Fruit fly (Drosophila melanogaster): ENCODE measurements around the gene Grip75.

Gene Grip75

dm6 chr2L:10483073-10483472 lies at the start of gene Grip75:
Grip75 (plus strand) TSS chr2L:10483295.
- TF ChIP-seq h (optimal IDR thresholded peaks at IDR 0.05): no peak
- no peak for TF ChIP-seq insv (optimal IDR thresholded peaks at IDR 0.05)
- no peak for TF ChIP-seq Myc (optimal IDR thresholded peaks at IDR 0.05)
- TF ChIP-seq psq (optimal IDR thresholded peaks at IDR 0.05): no peak
- TF ChIP-seq Sin3A (optimal IDR thresholded peaks at IDR 0.05): no peak
- no peak for TF ChIP-seq ttk (optimal IDR thresholded peaks at IDR 0.05)

dm6 chr2L:10435606-10436160 lies 47.4 kb upstream of the Grip75 start, which contains the start of the genes TBC1D16 and holn1:
TBC1D16 (minus strand) TSS chr2L:10435656.
holn1 (plus strand) TSS chr2L:10435995.
- no peak for TF ChIP-seq Myc (optimal IDR thresholded peaks at IDR 0.05)
- no peak for TF ChIP-seq ttk (optimal IDR thresholded peaks at IDR 0.05)
- TF ChIP-seq Sin3A (optimal IDR thresholded peaks at IDR 0.05): no peak
- no peak for TF ChIP-seq h (optimal IDR thresholded peaks at IDR 0.05)
- no peak for TF ChIP-seq insv (optimal IDR thresholded peaks at IDR 0.05)
- TF ChIP-seq psq (optimal IDR thresholded peaks at IDR 0.05): no peak

- TF ChIP-seq h (optimal IDR thresholded peaks at IDR 0.05): no peak
- TF ChIP-seq insv (optimal IDR thresholded peaks at IDR 0.05): no peak
- TF ChIP-seq Sin3A (optimal IDR thresholded peaks at IDR 0.05): no peak
- no peak for TF ChIP-seq ttk (optimal IDR thresholded peaks at IDR 0.05)
Measured at dm6 chr2L:10437317-10437716, 45.8 kb upstream of the Grip75 start, which contains the start of gene STUB1. STUB1 (plus strand) TSS chr2L:10437548.

dm6 chr2L:10439174-10439573 lies 43.9 kb upstream of the Grip75 start, which contains the start of gene Nse4:
Nse4 (plus strand) TSS chr2L:10439440.
- TF ChIP-seq h (optimal IDR thresholded peaks at IDR 0.05) (no peak), psq (optimal IDR thresholded peaks at IDR 0.05) (no peak), Sin3A (optimal IDR thresholded peaks at IDR 0.05) (no peak), Myc (optimal IDR thresholded peaks at IDR 0.05) (no peak), insv (optimal IDR thresholded peaks at IDR 0.05) (no peak), ttk (optimal IDR thresholded peaks at IDR 0.05) (no peak)

- TF ChIP-seq Sin3A (optimal IDR thresholded peaks at IDR 0.05) (no peak), Myc (optimal IDR thresholded peaks at IDR 0.05) (no peak), psq (optimal IDR thresholded peaks at IDR 0.05) (no peak), insv (optimal IDR thresholded peaks at IDR 0.05) (no peak), h (optimal IDR thresholded peaks at IDR 0.05) (no peak), ttk (optimal IDR thresholded peaks at IDR 0.05) (no peak)
Measured at dm6 chr2L:10442048-10442790, 40.9 kb upstream of the Grip75 start, which contains the start of gene loh. loh (plus strand) TSS chr2L:10442534.

- no peak for TF ChIP-seq ttk (optimal IDR thresholded peaks at IDR 0.05)
- TF ChIP-seq h (optimal IDR thresholded peaks at IDR 0.05): no peak
- no peak for TF ChIP-seq psq (optimal IDR thresholded peaks at IDR 0.05)
- TF ChIP-seq Myc (optimal IDR thresholded peaks at IDR 0.05): no peak
- no peak for TF ChIP-seq insv (optimal IDR thresholded peaks at IDR 0.05)
- no peak for TF ChIP-seq Sin3A (optimal IDR thresholded peaks at IDR 0.05)
Measured at dm6 chr2L:10452296-10452695, 30.8 kb upstream of the Grip75 start, which contains the start of gene ppk10. ppk10 (minus strand) TSS chr2L:10452396.

- TF ChIP-seq h (optimal IDR thresholded peaks at IDR 0.05): no peak
- TF ChIP-seq ttk (optimal IDR thresholded peaks at IDR 0.05): no peak
- no peak for TF ChIP-seq Sin3A (optimal IDR thresholded peaks at IDR 0.05)
- TF ChIP-seq Myc (optimal IDR thresholded peaks at IDR 0.05): no peak
- no peak for TF ChIP-seq insv (optimal IDR thresholded peaks at IDR 0.05)
- TF ChIP-seq psq (optimal IDR thresholded peaks at IDR 0.05): no peak
Measured at dm6 chr2L:10455944-10456520, 27.1 kb upstream of the Grip75 start.

- TF ChIP-seq ttk (optimal IDR thresholded peaks at IDR 0.05) (no peak), Myc (optimal IDR thresholded peaks at IDR 0.05) (no peak), insv (optimal IDR thresholded peaks at IDR 0.05) (no peak), h (optimal IDR thresholded peaks at IDR 0.05) (no peak), Sin3A (optimal IDR thresholded peaks at IDR 0.05) (no peak), psq (optimal IDR thresholded peaks at IDR 0.05) (no peak)
Measured at dm6 chr2L:10457191-10457899, 25.8 kb upstream of the Grip75 start, which contains the start of the genes LManI and LManII. LManI (minus strand) TSS chr2L:10457241. LManII (plus strand) TSS chr2L:10457658.

dm6 chr2L:10458979-10459378 lies 24.1 kb upstream of the Grip75 start:
- TF ChIP-seq ttk (optimal IDR thresholded peaks at IDR 0.05) (no peak), Myc (optimal IDR thresholded peaks at IDR 0.05) (no peak), insv (optimal IDR thresholded peaks at IDR 0.05) (no peak), Sin3A (optimal IDR thresholded peaks at IDR 0.05) (no peak), psq (optimal IDR thresholded peaks at IDR 0.05) (no peak), h (optimal IDR thresholded peaks at IDR 0.05) (no peak)

- TF ChIP-seq psq (optimal IDR thresholded peaks at IDR 0.05) (no peak), Sin3A (optimal IDR thresholded peaks at IDR 0.05) (no peak), h (optimal IDR thresholded peaks at IDR 0.05) (no peak), ttk (optimal IDR thresholded peaks at IDR 0.05) (no peak), insv (optimal IDR thresholded peaks at IDR 0.05) (no peak), Myc (optimal IDR thresholded peaks at IDR 0.05) (no peak)
Measured at dm6 chr2L:10466865-10467270, 16.2 kb upstream of the Grip75 start.

dm6 chr2L:10468388-10468787 lies 14.7 kb upstream of the Grip75 start:
- TF ChIP-seq psq (optimal IDR thresholded peaks at IDR 0.05) (no peak), ttk (optimal IDR thresholded peaks at IDR 0.05) (no peak), h (optimal IDR thresholded peaks at IDR 0.05) (no peak), Myc (optimal IDR thresholded peaks at IDR 0.05) (no peak), insv (optimal IDR thresholded peaks at IDR 0.05) (no peak), Sin3A (optimal IDR thresholded peaks at IDR 0.05) (no peak)
